Fruit fly (Drosophila melanogaster) whole organism: ENCODE data around the gene CG32354.

Source experiments
- CG8478 ChIP-seq: fragments of >200 bp; optimal IDR thresholded peaks from 2 replicates; lab custom pipeline; 2018; ENCODE audit warnings: inconsistent platforms
- Dll ChIP-seq: fragments of >200 bp; optimal IDR thresholded peaks from 2 replicates; lab custom pipeline; 2017
- EcR ChIP-seq, 2 experiments: fragments of >200 bp; optimal IDR thresholded peaks; 2 replicates each; lab custom pipeline; 2017; ENCODE audit warnings: missing biosample characterization in 2 of 2, missing genetic modification characterization in 2 of 2, missing genetic modification reagents in 2 of 2
- pan ChIP-seq: fragments of >200 bp; optimal IDR thresholded peaks from 2 replicates; lab custom pipeline; 2017
- psq ChIP-seq: fragments of >200 bp; optimal IDR thresholded peaks from 2 replicates; lab custom pipeline; 2017
- usp ChIP-seq: fragments of >200 bp; optimal IDR thresholded peaks from 2 replicates; lab custom pipeline; 2017; ENCODE audit warnings: missing biosample characterization, missing genetic modification characterization, mixed read lengths

The CG32354 gene

dm6 chr3L:8441745-8442575 lies 20.0 kb upstream of the CG32354 start, which contains the start of gene Unr:
Unr (minus strand) TSS chr3L:8442381.
- TF ChIP-seq pan (lab: Kevin White, UChicago) (no peak), usp (GFP tag; lab: Kevin White, UChicago) (no peak), Dll (lab: Kevin White, UChicago) (no peak), EcR (GFP tag; optimal IDR thresholded peaks at IDR 0.05; lab: Kevin White, UChicago) (no peak), CG8478 (lab: Kevin White, UChicago) (peak; percentile 27)

- TF ChIP-seq usp (GFP tag; lab: Kevin White, UChicago) (no peak), CG8478 (lab: Kevin White, UChicago) (no peak), EcR (GFP tag; optimal IDR thresholded peaks at IDR 0.05; lab: Kevin White, UChicago) (no peak), pan (lab: Kevin White, UChicago) (no peak), Dll (lab: Kevin White, UChicago) (no peak), psq (no peak)
These were observed 19.0 kb upstream of the CG32354 start for dm6 chr3L:8440771-8441549.

- no peak for TF ChIP-seq EcR (GFP tag; optimal IDR thresholded peaks at IDR 0.05; lab: Kevin White, UChicago)
- TF ChIP-seq CG8478 (lab: Kevin White, UChicago), result no peak
- no peak for TF ChIP-seq usp (GFP tag; lab: Kevin White, UChicago)
- no peak for TF ChIP-seq psq
- TF ChIP-seq Dll (lab: Kevin White, UChicago), result no peak
- TF ChIP-seq pan (lab: Kevin White, UChicago), result no peak
These were observed 18.1 kb upstream of the CG32354 start for dm6 chr3L:8440079-8440478.

- TF ChIP-seq Dll (lab: Kevin White, UChicago) (no peak), usp (GFP tag; lab: Kevin White, UChicago) (no peak), psq (no peak), CG8478 (lab: Kevin White, UChicago) (no peak), pan (lab: Kevin White, UChicago) (no peak), EcR (GFP tag; optimal IDR thresholded peaks at IDR 0.05; lab: Kevin White, UChicago) (no peak)
These were observed 15.6 kb upstream of the CG32354 start for dm6 chr3L:8437583-8437982.

dm6 chr3L:8424831-8425336 lies 2.9 kb upstream of the CG32354 start, which contains the start of gene Cbl:
Cbl (plus strand) TSS chr3L:8424954.
- TF ChIP-seq Dll (lab: Kevin White, UChicago), result no peak
- TF ChIP-seq pan (lab: Kevin White, UChicago), result no peak
- no peak for TF ChIP-seq psq
- TF ChIP-seq EcR (GFP tag; optimal IDR thresholded peaks at IDR 0.05; lab: Kevin White, UChicago), result no peak
- no peak for TF ChIP-seq usp (GFP tag; lab: Kevin White, UChicago)
- TF ChIP-seq CG8478 (lab: Kevin White, UChicago), result no peak

- TF ChIP-seq usp (GFP tag; lab: Kevin White, UChicago) (no peak), EcR (GFP tag; optimal IDR thresholded peaks at IDR 0.05; lab: Kevin White, UChicago) (no peak), Dll (lab: Kevin White, UChicago) (no peak), psq (no peak), pan (lab: Kevin White, UChicago) (no peak), CG8478 (lab: Kevin White, UChicago) (no peak)
These were observed 1.2 kb upstream of the CG32354 start for dm6 chr3L:8423156-8423555.

- TF ChIP-seq pan (lab: Kevin White, UChicago), result no peak
- TF ChIP-seq Dll (lab: Kevin White, UChicago), result no peak
- TF ChIP-seq EcR (GFP tag; optimal IDR thresholded peaks at IDR 0.05; lab: Kevin White, UChicago), result no peak
- no peak for TF ChIP-seq CG8478 (lab: Kevin White, UChicago)
- no peak for TF ChIP-seq usp (GFP tag; lab: Kevin White, UChicago)
- TF ChIP-seq psq, result no peak
These were observed 644 bp downstream of the CG32354 start for dm6 chr3L:8421361-8421760.

- TF ChIP-seq CG8478 (lab: Kevin White, UChicago) (no peak), Dll (lab: Kevin White, UChicago) (no peak), pan (lab: Kevin White, UChicago) (no peak)
These were observed 2.3 kb downstream of the CG32354 start for dm6 chr3L:8419622-8420176.

- TF ChIP-seq EcR (GFP tag; optimal IDR thresholded peaks at IDR 0.05; lab: Kevin White, UChicago) (no peak), pan (lab: Kevin White, UChicago) (no peak), psq (no peak), Dll (lab: Kevin White, UChicago) (no peak), usp (GFP tag; lab: Kevin White, UChicago) (no peak), CG8478 (lab: Kevin White, UChicago) (no peak)
These were observed 3.0 kb downstream of the CG32354 start for dm6 chr3L:8418984-8419383.

dm6 chr3L:8412725-8413124 lies 9.3 kb downstream of the CG32354 start, which contains the start of the genes Oseg1 and mtrm:
Oseg1 (minus strand) TSS chr3L:8412825.
mtrm (plus strand) TSS chr3L:8413012.
- no peak for TF ChIP-seq pan (lab: Kevin White, UChicago)
- TF ChIP-seq EcR (GFP tag; optimal IDR thresholded peaks at IDR 0.05; lab: Kevin White, UChicago), result no peak
- no peak for TF ChIP-seq usp (GFP tag; lab: Kevin White, UChicago)
- TF ChIP-seq psq, result no peak
- no peak for TF ChIP-seq CG8478 (lab: Kevin White, UChicago)
- TF ChIP-seq Dll (lab: Kevin White, UChicago), result no peak
